Fruit fly (Drosophila melanogaster) whole organism, pupa: Measurements from ENCODE around the gene temp.

Experiments used
- CG10348 ChIP-seq: fragments of 200-800 bp; sonication (Bioruptor generic); IDR thresholded peaks from 2 replicates; pipeline ENCODE4 v1.3.6; 2022; ENCODE audit warnings: missing biosample characterization, missing genetic modification characterization
- CG12605 ChIP-seq: fragments of 200-800 bp; sonication (Bioruptor generic); IDR thresholded peaks from 2 replicates; pipeline ENCODE4 v1.3.6; 2022; ENCODE audit warnings: missing biosample characterization, missing genetic modification characterization
- CG13204 ChIP-seq: fragments of 200-800 bp; sonication (Bioruptor generic); optimal IDR thresholded peaks from 2 replicates; lab custom pipeline; 2018; ENCODE audit warnings: missing biosample characterization, mild to moderate bottlenecking, missing genetic modification characterization, moderate library complexity
- CG14655 ChIP-seq: fragments of 200-800 bp; sonication (Bioruptor generic); optimal IDR thresholded peaks from 3 replicates; lab custom pipeline; 2017; ENCODE audit warnings: mild to moderate bottlenecking, missing biosample characterization, missing genetic modification reagents, missing genetic modification characterization
- CG15710 ChIP-seq: fragments of 200-800 bp; sonication (Bioruptor generic); optimal IDR thresholded peaks from 2 replicates; lab custom pipeline; 2018; ENCODE audit warnings: missing biosample characterization, mild to moderate bottlenecking, missing genetic modification characterization, moderate library complexity
- CG17806 ChIP-seq: fragments of 200-800 bp; sonication (Bioruptor generic); optimal IDR thresholded peaks from 2 replicates; lab custom pipeline; 2018; ENCODE audit warnings: missing biosample characterization, mild to moderate bottlenecking, missing genetic modification characterization, moderate library complexity
- CG32121 ChIP-seq: fragments of 200-800 bp; sonication (Bioruptor generic); IDR thresholded peaks from 2 replicates; pipeline ENCODE4 v1.3.6; 2022; ENCODE audit warnings: missing biosample characterization, missing genetic modification characterization
- CG34367 ChIP-seq: fragments of 200-800 bp; sonication (Bioruptor generic); optimal IDR thresholded peaks from 2 replicates; lab custom pipeline; 2018; ENCODE audit warnings: missing biosample characterization, mild to moderate bottlenecking, missing genetic modification characterization
- CG4496 ChIP-seq: fragments of 200-800 bp; sonication (Bioruptor generic); IDR thresholded peaks from 3 replicates; pipeline ENCODE4 v1.3.6; 2022; ENCODE audit warnings: missing biosample characterization, missing genetic modification characterization
- CG8159 ChIP-seq: fragments of 200-800 bp; sonication (Bioruptor generic); optimal IDR thresholded peaks from 3 replicates; lab custom pipeline; 2018; ENCODE audit warnings: missing biosample characterization, mild to moderate bottlenecking, missing genetic modification characterization, moderate library complexity
- CG8301 ChIP-seq: fragments of 200-800 bp; sonication (Bioruptor generic); optimal IDR thresholded peaks from 2 replicates; lab custom pipeline; 2018; ENCODE audit warnings: missing biosample characterization, mild to moderate bottlenecking, missing genetic modification characterization
- CG9948 ChIP-seq: fragments of 200-800 bp; sonication (Bioruptor generic); optimal IDR thresholded peaks from 2 replicates; lab custom pipeline; 2018; ENCODE audit warnings: missing biosample characterization, mild to moderate bottlenecking, missing genetic modification characterization, moderate library complexity
- D1 ChIP-seq: fragments of 200-800 bp; sonication (Bioruptor generic); optimal IDR thresholded peaks from 2 replicates; lab custom pipeline; 2018; ENCODE audit warnings: missing biosample characterization, mild to moderate bottlenecking, missing genetic modification characterization, moderate library complexity
- EcR ChIP-seq: fragments of 200-800 bp; sonication (Bioruptor generic); optimal IDR thresholded peaks from 3 replicates; lab custom pipeline; 2019; ENCODE audit warnings: missing biosample characterization, missing genetic modification characterization, mild to moderate bottlenecking, moderate library complexity, missing genetic modification reagents
- Ets98B ChIP-seq: fragments of 200-800 bp; sonication (Bioruptor generic); IDR thresholded peaks from 2 replicates; pipeline ENCODE4 v1.3.6; 2022; ENCODE audit warnings: missing biosample characterization, missing genetic modification characterization
- Pif1A ChIP-seq: fragments of 200-800 bp; sonication (Bioruptor generic); optimal IDR thresholded peaks from 3 replicates; lab custom pipeline; 2016; ENCODE audit warnings: missing biosample characterization, missing genetic modification characterization
- Pif1B ChIP-seq: fragments of 200-800 bp; sonication (Bioruptor generic); optimal IDR thresholded peaks from 3 replicates; lab custom pipeline; 2016; ENCODE audit warnings: missing biosample characterization, missing genetic modification characterization
- Snoo ChIP-seq: fragments of 200-800 bp; sonication (Bioruptor generic); optimal IDR thresholded peaks from 3 replicates; lab custom pipeline; 2017; ENCODE audit warnings: missing biosample characterization, mild to moderate bottlenecking, missing genetic modification characterization, inconsistent platforms
- fd96Ca ChIP-seq: fragments of 200-800 bp; sonication (Bioruptor generic); IDR thresholded peaks from 3 replicates; pipeline ENCODE4 v1.3.6; 2022; ENCODE audit warnings: missing biosample characterization, missing genetic modification characterization
- gl ChIP-seq: fragments of 200-800 bp; sonication (Bioruptor generic); optimal IDR thresholded peaks from 2 replicates; lab custom pipeline; 2018; ENCODE audit warnings: missing biosample characterization, mild to moderate bottlenecking, missing genetic modification characterization
- rn ChIP-seq: fragments of 200-800 bp; sonication (Bioruptor generic); IDR thresholded peaks from 2 replicates; pipeline ENCODE4 v1.3.6; 2022; ENCODE audit warnings: missing biosample characterization, missing genetic modification characterization

Gene temp

DNA sequence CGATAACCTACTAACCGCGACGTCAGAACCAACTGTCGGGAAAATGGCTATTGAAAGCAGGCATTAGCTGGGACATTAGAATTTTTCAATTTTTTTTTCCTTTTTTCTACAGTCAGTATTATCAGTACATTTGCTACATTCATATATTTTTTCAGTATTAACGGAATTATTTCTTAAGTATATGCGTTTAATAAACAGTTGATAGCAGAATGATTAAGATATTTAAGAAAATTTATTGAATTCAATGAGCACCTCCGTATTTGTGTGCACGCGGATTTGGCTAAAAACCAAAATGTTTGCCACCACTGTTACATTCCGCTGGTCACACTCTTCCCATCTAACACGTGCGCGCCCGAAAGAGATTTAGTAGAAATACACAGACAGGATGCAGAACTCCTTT is at the start of gene temp, which contains the start of gene CG3071:
temp (minus strand) TSS at position 5 of the 400 bp plus-strand sequence.
CG3071 (plus strand) TSS at position 327 of the 400 bp plus-strand sequence.
- TF ChIP-seq CG9948 (peak; percentile 28), CG8159 (tag; lab: Kevin White, UChicago) (peak; percentile 53), Pif1A (GFP tag; lab: Kevin White, UChicago) (peak; percentile 26), CG17806 (tag; lab: Kevin White, UChicago) (peak; percentile 12), CG15710 (tag; lab: Kevin White, UChicago) (peak; percentile 56), CG34367 (tag; lab: Kevin White, UChicago) (no peak), CG12605 (GFP tag; lab: Robert Waterston, UW) (no peak), CG8301 (tag; lab: Kevin White, UChicago) (peak; percentile 10), Snoo (tag; lab: Kevin White, UChicago) (peak; percentile 21)
- TF ChIP-seq, all 21 proteins: peak for 7

DNA sequence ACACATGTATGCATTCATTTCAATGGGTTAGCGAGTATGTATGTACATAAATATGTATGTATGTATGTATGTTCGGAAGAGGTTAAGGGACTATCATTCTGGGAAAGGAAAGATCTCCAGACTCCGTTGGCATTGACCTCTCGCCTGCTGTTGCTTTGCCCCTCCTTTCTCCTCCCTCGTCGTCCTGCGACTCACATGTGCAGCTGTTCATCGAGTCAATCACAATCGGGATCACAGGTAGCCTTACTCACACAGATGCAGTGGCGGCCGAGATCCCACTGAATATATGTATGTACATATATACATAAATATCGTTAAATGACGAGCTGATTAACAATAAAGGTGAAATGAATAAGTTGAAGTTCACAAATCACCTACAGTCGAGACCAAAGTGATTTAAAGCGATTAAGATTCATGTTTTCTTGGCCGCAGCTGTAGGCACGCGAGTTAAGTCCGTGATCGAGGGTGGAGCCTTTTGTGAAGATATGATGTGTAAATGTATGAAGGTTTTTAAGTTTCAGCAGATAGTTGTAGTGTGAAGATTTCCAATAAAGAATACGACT is 46.2 kb upstream of the temp start:
- TF ChIP-seq EcR: peak; percentile 19
- no peak for TF ChIP-seq CG8159 (tag; lab: Kevin White, UChicago)
- no peak for TF ChIP-seq CG15710 (tag; lab: Kevin White, UChicago)
- TF ChIP-seq CG8301 (tag; lab: Kevin White, UChicago): no peak
- TF ChIP-seq CG4496 (GFP tag; lab: Robert Waterston, UW): no peak

DNA sequence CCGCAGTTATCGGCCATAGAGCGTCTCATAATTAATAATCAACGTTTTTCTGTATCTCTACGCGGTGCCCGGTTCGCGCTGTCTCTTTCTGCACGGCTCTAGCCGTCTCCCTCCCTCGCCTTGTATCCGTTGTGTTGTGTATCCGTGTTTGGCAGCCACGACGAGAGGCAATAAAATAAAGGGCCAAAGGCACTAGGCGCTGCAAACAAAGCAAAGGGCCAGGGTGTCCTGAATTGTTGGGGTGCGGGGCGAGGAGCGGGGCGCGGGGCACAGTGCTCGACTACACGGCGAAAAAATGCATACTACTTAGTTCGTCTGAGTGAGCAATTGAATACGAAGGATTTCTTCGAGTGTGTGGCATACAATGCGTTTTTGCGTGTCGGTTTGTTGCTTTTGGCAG is 45.2 kb upstream of the temp start:
- TF ChIP-seq CG9948: peak; percentile 11
- TF ChIP-seq CG8159 (tag; lab: Kevin White, UChicago): peak; percentile 10
- TF ChIP-seq CG13204 (GFP tag; lab: Kevin White, UChicago): peak; percentile 61
- peak; percentile 23 for TF ChIP-seq EcR
- peak; percentile 19 for TF ChIP-seq gl (tag; lab: Kevin White, UChicago)
- no peak for TF ChIP-seq CG12605 (GFP tag; lab: Robert Waterston, UW)

DNA sequence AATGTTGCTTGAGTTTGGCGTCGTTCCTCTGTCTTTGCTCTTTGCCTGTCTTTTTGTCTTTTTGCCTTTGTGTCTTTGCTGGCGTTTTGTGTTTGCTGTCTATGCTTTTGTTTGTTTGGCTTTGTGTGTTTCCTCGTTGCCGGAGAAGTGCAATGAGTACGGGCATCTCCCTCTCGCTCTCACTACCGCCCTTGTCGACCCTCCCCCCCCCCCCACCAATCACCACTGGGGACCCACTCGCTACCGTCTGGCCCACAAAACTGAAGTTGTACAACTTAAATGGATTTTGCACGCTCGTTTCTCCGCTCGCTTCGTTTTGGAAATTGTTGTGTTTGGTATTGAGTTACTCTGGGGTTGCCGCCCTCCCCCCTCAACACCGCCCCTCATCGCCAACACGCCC is 44.4 kb upstream of the temp start:
- TF ChIP-seq CG13204 (GFP tag; lab: Kevin White, UChicago) (peak; percentile 10), CG12605 (GFP tag; lab: Robert Waterston, UW) (no peak; the same call in 1 of the 2 replicates), Snoo (tag; lab: Kevin White, UChicago) (no peak)
- TF ChIP-seq, all 21 proteins: peak for 1

DNA sequence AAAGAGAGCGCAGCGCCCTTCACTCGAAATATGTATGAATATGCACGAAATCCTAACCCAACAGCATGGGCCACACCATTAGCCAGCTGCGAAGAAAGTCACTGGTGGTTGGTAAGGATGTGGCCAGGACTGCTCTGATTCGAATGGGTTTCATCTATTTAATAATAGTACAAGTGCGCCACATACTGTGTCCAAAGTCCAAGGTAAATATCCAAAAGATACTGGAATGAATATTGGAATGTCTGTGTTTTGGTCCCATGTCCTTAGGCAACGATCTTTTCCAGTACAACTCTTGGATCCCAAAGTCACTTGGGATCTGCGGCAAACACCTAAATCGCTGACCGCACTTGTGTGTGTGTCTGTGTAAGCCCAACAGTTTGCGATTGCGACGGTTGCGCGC is 44.0 kb upstream of the temp start:
- peak; percentile 61 for TF ChIP-seq Snoo (tag; lab: Kevin White, UChicago)
- peak; percentile 78 for TF ChIP-seq CG8301 (tag; lab: Kevin White, UChicago)
- peak; percentile 53; the same call in 2 of the 3 replicates for TF ChIP-seq CG4496 (GFP tag; lab: Robert Waterston, UW)
- TF ChIP-seq gl (tag; lab: Kevin White, UChicago): no peak
- TF ChIP-seq Pif1A (GFP tag; lab: Kevin White, UChicago): peak; percentile 76
- peak; percentile 85 for TF ChIP-seq CG14655 (GFP tag; lab: Kevin White, UChicago)
- peak; percentile 68 for TF ChIP-seq CG8159 (tag; lab: Kevin White, UChicago)
- peak; percentile 51 for TF ChIP-seq CG15710 (tag; lab: Kevin White, UChicago)
- TF ChIP-seq CG34367 (tag; lab: Kevin White, UChicago): peak; percentile 53
- peak; percentile 73 for TF ChIP-seq Pif1B (GFP tag; lab: Kevin White, UChicago)
- peak; percentile 66 for TF ChIP-seq fd96Ca (GFP tag; lab: Robert Waterston, UW)
- TF ChIP-seq D1 (tag; lab: Kevin White, UChicago): peak; percentile 17
- peak; percentile 65 for TF ChIP-seq CG9948
- TF ChIP-seq EcR: no peak
- TF ChIP-seq CG10348 (GFP tag; lab: Robert Waterston, UW): 0 out of 2 replicates have a peak, but pooled peaks have one; percentile 25
- no peak for TF ChIP-seq CG13204 (GFP tag; lab: Kevin White, UChicago)
- TF ChIP-seq CG17806 (tag; lab: Kevin White, UChicago): peak; percentile 56
- TF ChIP-seq CG12605 (GFP tag; lab: Robert Waterston, UW): no peak
- peak; percentile 53 for TF ChIP-seq CG32121
- TF ChIP-seq Ets98B: no peak; the same call in 1 of the 2 replicates
- peak; percentile 27; the same call in 1 of the 2 replicates for TF ChIP-seq rn (GFP tag; lab: Robert Waterston, UW)

DNA sequence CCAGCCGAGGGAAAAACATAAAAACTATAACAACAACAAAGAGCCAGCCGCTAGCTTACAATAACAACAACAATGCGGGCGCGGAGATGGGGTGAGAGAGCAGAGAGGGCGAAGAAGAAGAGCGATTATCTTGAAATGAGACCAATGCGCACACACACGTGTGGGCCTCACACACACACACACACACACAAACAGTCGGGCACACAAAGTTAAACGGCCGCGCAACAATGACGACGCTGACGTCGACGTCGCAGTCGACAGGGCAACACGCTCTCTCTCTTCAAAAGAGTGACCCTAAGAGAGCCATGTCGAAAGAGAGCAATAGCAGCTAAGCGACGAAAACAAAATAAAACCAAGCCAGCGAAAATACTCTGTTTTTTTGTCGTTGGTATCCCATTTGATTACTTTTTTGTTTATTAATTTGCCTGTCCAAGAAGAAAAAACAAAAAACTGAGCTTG is 43.6 kb upstream of the temp start:
- TF ChIP-seq EcR (peak; percentile 92), CG32121 (peak; percentile 12; the same call in 1 of the 2 replicates), Ets98B (peak; percentile 19; the same call in 1 of the 2 replicates), gl (tag; lab: Kevin White, UChicago) (peak; percentile 10), CG4496 (GFP tag; lab: Robert Waterston, UW) (no peak), CG12605 (GFP tag; lab: Robert Waterston, UW) (peak; percentile 33; the same call in 1 of the 2 replicates), CG8159 (tag; lab: Kevin White, UChicago) (no peak), CG13204 (GFP tag; lab: Kevin White, UChicago) (peak; percentile 30), CG15710 (tag; lab: Kevin White, UChicago) (no peak)
